Worm (Caenorhabditis elegans) whole organism, L4 larva: Measurements from ENCODE around the gene K11E4.1.

Source experiments
- T26A8.4 ChIP-seq: fragments of 200-800 bp; sonication (Bioruptor generic); IDR thresholded peaks from 2 replicates; pipeline ENCODE4 v1.3.6; 2022; ENCODE audit warnings: missing genetic modification characterization, missing compliant biosample characterization
- Y48G9A.11 ChIP-seq: fragments of 200-800 bp; sonication (Bioruptor generic); IDR thresholded peaks from 2 replicates; pipeline ENCODE4 v1.3.6; 2022; ENCODE audit warnings: missing genetic modification reagents, missing genetic modification characterization, missing compliant biosample characterization
- Y5F2A.4 ChIP-seq: fragments of 200-800 bp; sonication (Bioruptor generic); optimal IDR thresholded peaks from 2 replicates; lab custom pipeline; 2018; ENCODE audit warnings: mild to moderate bottlenecking, missing genetic modification characterization, missing compliant biosample characterization
- Y75B8A.6 ChIP-seq: fragments of 200-800 bp; sonication (Bioruptor generic); IDR thresholded peaks from 2 replicates; pipeline ENCODE4 v1.3.6; 2022; ENCODE audit warnings: missing genetic modification reagents, missing genetic modification characterization, missing compliant biosample characterization
- ceh-62 ChIP-seq: sonication (generic microtip); optimal IDR thresholded peaks from 2 replicates; lab custom pipeline; 2017; ENCODE audit warnings: missing biosample characterization, missing genetic modification characterization
- ces-1 ChIP-seq: fragments of 150-350 bp; sonication (generic microtip); optimal IDR thresholded peaks from 4 replicates; lab custom pipeline; 2014; ENCODE audit warnings: missing biosample characterization, missing genetic modification reagents, missing genetic modification characterization
- ctbp-1 ChIP-seq: fragments of 200-800 bp; sonication (Bioruptor generic); IDR thresholded peaks from 2 replicates; pipeline ENCODE4 v1.3.6; 2022; ENCODE audit warnings: missing genetic modification reagents, missing genetic modification characterization, missing compliant biosample characterization
- daf-12 ChIP-seq: fragments of 150-350 bp; optimal IDR thresholded peaks from 2 replicates; lab custom pipeline; 2014; ENCODE audit warnings: missing biosample characterization, missing genetic modification reagents, missing genetic modification characterization
- dmd-6 ChIP-seq: fragments of 200-800 bp; sonication (Bioruptor generic); IDR thresholded peaks from 2 replicates; pipeline ENCODE4 v1.3.6; 2022; ENCODE audit warnings: missing genetic modification reagents, missing genetic modification characterization, missing compliant biosample characterization
- dmd-8 ChIP-seq: fragments of 200-800 bp; sonication (Bioruptor generic); IDR thresholded peaks from 2 replicates; pipeline ENCODE4 v1.3.6; 2022; ENCODE audit warnings: missing genetic modification characterization, missing compliant biosample characterization
- fkh-10 ChIP-seq: fragments of 150-350 bp; optimal IDR thresholded peaks from 2 replicates; lab custom pipeline; 2014; ENCODE audit warnings: missing biosample characterization, missing genetic modification reagents, missing genetic modification characterization
- fos-1 ChIP-seq: fragments of 150-350 bp; optimal IDR thresholded peaks from 2 replicates; lab custom pipeline; 2014; ENCODE audit warnings: missing biosample characterization, missing genetic modification characterization
- hif-1 ChIP-seq, 2 experiments: sonication (generic microtip); optimal IDR thresholded peaks; 2 replicates each; lab custom pipeline; 2016 to 2017; ENCODE audit warnings: missing compliant biosample characterization in 2 of 2, missing genetic modification characterization in 2 of 2, missing genetic modification reagents in 2 of 2, missing genotype in 2 of 2, mild to moderate bottlenecking in 1 of 2
- hlh-11 ChIP-seq: fragments of 200-800 bp; sonication (Bioruptor generic); optimal IDR thresholded peaks from 2 replicates; lab custom pipeline; 2018; ENCODE audit warnings: mild to moderate bottlenecking, missing genetic modification characterization, missing compliant biosample characterization
- hlh-30 ChIP-seq: sonication (generic microtip); optimal IDR thresholded peaks from 2 replicates; lab custom pipeline; 2017; ENCODE audit warnings: antibody characterized with exemption, mild to moderate bottlenecking, missing genetic modification characterization, missing compliant biosample characterization; ENCODE audit not compliant: insufficient read depth
- hmg-1.1 ChIP-seq: fragments of 200-800 bp; sonication (Bioruptor generic); IDR thresholded peaks from 2 replicates; pipeline ENCODE4 v1.3.6; 2022; ENCODE audit warnings: missing genetic modification reagents, missing genetic modification characterization, missing compliant biosample characterization
- jun-1 ChIP-seq: fragments of 150-350 bp; optimal IDR thresholded peaks from 2 replicates; lab custom pipeline; 2014; ENCODE audit warnings: missing biosample characterization, missing genetic modification reagents, missing genetic modification characterization
- lin-1 ChIP-seq: fragments of 200-800 bp; sonication (Bioruptor generic); IDR thresholded peaks from 2 replicates; pipeline ENCODE4 v1.3.6; 2022; ENCODE audit warnings: missing genetic modification reagents, missing genetic modification characterization, missing compliant biosample characterization
- lin-13 ChIP-seq: fragments of 150-350 bp; optimal IDR thresholded peaks from 2 replicates; lab custom pipeline; 2014; ENCODE audit warnings: missing biosample characterization, missing genetic modification reagents, missing genetic modification characterization
- lin-15B ChIP-seq: fragments of 150-350 bp; sonication (generic microtip); optimal IDR thresholded peaks from 3 replicates; lab custom pipeline; 2014; ENCODE audit warnings: missing biosample characterization, missing genetic modification characterization
- lin-38 ChIP-seq: fragments of 200-800 bp; sonication (Bioruptor generic); IDR thresholded peaks from 2 replicates; pipeline ENCODE4 v1.3.6; 2022; ENCODE audit warnings: missing genetic modification reagents, missing genetic modification characterization, missing compliant biosample characterization
- lsy-2 ChIP-seq, 2 experiments: fragments of 150-350 bp in 1 of 2; sonication (generic microtip) in 1 of 2; optimal IDR thresholded peaks; 2 replicates each; lab custom pipeline; 2014 to 2017; ENCODE audit warnings: missing biosample characterization in 2 of 2, missing genetic modification characterization in 2 of 2
- madf-5 ChIP-seq, 2 experiments: fragments of 200-800 bp; sonication (Bioruptor generic); IDR thresholded peaks; 2 replicates each; pipeline ENCODE4 v1.3.6; 2022; ENCODE audit warnings: missing compliant biosample characterization in 2 of 2, missing genetic modification characterization in 2 of 2
- mdl-1 ChIP-seq, 2 experiments: fragments of 150-350 bp in 1 of 2; sonication (generic microtip) in 1 of 2; optimal IDR thresholded peaks; 2 replicates each; lab custom pipeline; 2014 to 2017; ENCODE audit warnings: missing biosample characterization in 2 of 2, missing genetic modification characterization in 2 of 2
- mep-1 ChIP-seq: fragments of 150-350 bp; sonication (generic microtip); optimal IDR thresholded peaks from 3 replicates; lab custom pipeline; 2014; ENCODE audit warnings: missing biosample characterization, missing genetic modification characterization
- mxl-2 ChIP-seq: fragments of 200-800 bp; sonication (Bioruptor generic); conservative IDR thresholded peaks from 2 replicates; pipeline ENCODE4 v1.3.6; 2022; ENCODE audit warnings: missing genetic modification reagents, missing genetic modification characterization, missing compliant biosample characterization
- mxl-3 ChIP-seq: fragments of 200-800 bp; sonication (Bioruptor generic); optimal IDR thresholded peaks from 2 replicates; lab custom pipeline; 2018; ENCODE audit warnings: mild to moderate bottlenecking, missing genetic modification characterization, missing compliant biosample characterization
- nhr-102 ChIP-seq: sonication (generic microtip); optimal IDR thresholded peaks from 2 replicates; lab custom pipeline; 2016; ENCODE audit warnings: mild to moderate bottlenecking, missing genetic modification characterization, moderate library complexity, missing compliant biosample characterization
- nhr-25 ChIP-seq: sonication (generic microtip); optimal IDR thresholded peaks from 2 replicates; lab custom pipeline; 2017; ENCODE audit warnings: missing genetic modification characterization, mild to moderate bottlenecking, missing compliant biosample characterization, antibody characterized with exemption, moderate library complexity, borderline replicate concordance; ENCODE audit not compliant: insufficient read depth
- nhr-76 ChIP-seq: fragments of 150-350 bp; optimal IDR thresholded peaks from 2 replicates; lab custom pipeline; 2014; ENCODE audit warnings: missing biosample characterization, missing genetic modification characterization
- nhr-77 ChIP-seq: fragments of 150-350 bp; optimal IDR thresholded peaks from 2 replicates; lab custom pipeline; 2014; ENCODE audit warnings: missing biosample characterization, missing genetic modification characterization
- rbr-2 ChIP-seq: sonication (generic microtip); optimal IDR thresholded peaks from 2 replicates; lab custom pipeline; 2016; ENCODE audit warnings: missing genotype, missing genetic modification characterization, missing compliant biosample characterization
- set-16 ChIP-seq: fragments of 200-800 bp; sonication (Bioruptor generic); IDR thresholded peaks from 2 replicates; pipeline ENCODE4 v1.3.6; 2022; ENCODE audit warnings: missing genetic modification reagents, missing genetic modification characterization, missing compliant biosample characterization
- skn-1 ChIP-seq: fragments of 150-350 bp; optimal IDR thresholded peaks from 2 replicates; lab custom pipeline; 2014; ENCODE audit warnings: missing biosample characterization, missing genetic modification characterization
- tra-1 ChIP-seq: fragments of 200-800 bp; sonication (Bioruptor generic); IDR thresholded peaks from 2 replicates; pipeline ENCODE4 v1.3.6; 2022; ENCODE audit warnings: missing genetic modification reagents, missing genetic modification characterization, missing compliant biosample characterization
- unc-62 ChIP-seq, 3 experiments: fragments of 150-350 bp in 1 of 3; sonication (generic microtip); optimal IDR thresholded peaks in 2 of 3; peaks in 1 of 3; 1 replicate in 1 of 3; 2 replicates in 2 of 3; lab custom pipeline; 2014 to 2017; ENCODE audit warnings: missing biosample characterization in 3 of 3, missing genetic modification characterization in 3 of 3, missing genetic modification reagents in 3 of 3, missing genotype in 1 of 3
- zip-11 ChIP-seq: fragments of 200-800 bp; sonication (Bioruptor generic); IDR thresholded peaks from 2 replicates; pipeline ENCODE4 v1.3.6; 2022; ENCODE audit warnings: missing genetic modification characterization, missing compliant biosample characterization
- zip-2 ChIP-seq: fragments of 150-350 bp; optimal IDR thresholded peaks from 2 replicates; lab custom pipeline; 2014; ENCODE audit warnings: missing biosample characterization, missing genetic modification characterization

K11E4.1 gene

DNA sequence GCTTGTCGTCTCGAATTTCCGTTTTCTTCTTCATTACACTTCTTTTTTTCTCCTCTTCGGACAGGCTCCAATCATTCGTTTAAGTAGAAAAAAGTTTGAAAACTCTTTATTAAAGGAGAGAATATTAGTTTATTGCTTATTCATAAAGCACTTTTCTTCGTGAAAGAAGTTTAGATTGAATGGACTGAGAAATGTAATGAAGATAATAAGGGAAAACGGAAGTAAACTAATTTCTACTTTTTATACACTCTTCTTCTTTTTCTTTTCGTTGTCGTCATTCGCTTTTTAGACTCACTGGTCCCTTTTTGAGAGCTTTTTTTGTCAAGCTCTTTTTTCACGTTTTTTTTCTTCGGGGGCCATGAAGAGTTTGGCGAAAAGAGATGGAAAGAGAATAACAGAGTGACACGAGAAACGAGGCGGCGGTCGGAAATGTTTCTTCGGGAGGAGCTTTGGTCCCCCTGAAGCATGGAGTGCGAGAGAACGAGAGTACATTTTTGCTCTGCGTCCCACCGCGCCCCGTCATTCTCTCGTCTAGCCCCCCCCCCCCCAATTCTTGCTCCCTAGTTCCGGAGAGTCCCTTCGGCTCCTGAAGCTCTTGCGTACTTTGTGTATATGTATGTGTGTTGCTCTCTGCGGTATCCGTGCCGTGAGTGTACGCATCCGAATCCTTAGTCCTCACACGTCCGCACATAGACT lies 25.3 kb downstream of the K11E4.1 start:
- TF ChIP-seq Y5F2A.4 (GFP tag; lab: Kevin White, UChicago) (no peak), hlh-11 (tag; lab: Kevin White, UChicago) (peak; percentile 66), tra-1 (GFP tag; lab: Robert Waterston, UW) (peak; percentile 43; the same call in 1 of the 2 replicates), Y75B8A.6 (GFP tag; lab: Robert Waterston, UW) (no peak), hif-1 (tag; optimal IDR thresholded peaks at IDR 0.05; lab: Kevin White, UChicago) (peak in 1 of 2 experiments; percentile 25), jun-1 (tag; lab: Kevin White, UChicago) (no peak), lsy-2 (tag; optimal IDR thresholded peaks at IDR 0.05; lab: Kevin White, UChicago) (peak in 1 of 2 experiments; percentile 13), lin-1 (GFP tag; lab: Robert Waterston, UW) (0 out of 2 replicates have a peak, but pooled peaks have one; percentile 13), skn-1 (no peak), zip-2 (tag; lab: Kevin White, UChicago) (no peak), rbr-2 (peak; percentile 43), mxl-3 (GFP tag; lab: Kevin White, UChicago) (peak; percentile 23), nhr-102 (no peak), fkh-10 (GFP tag; lab: Kevin White, UChicago) (peak; percentile 61), ces-1 (peak; percentile 89), T26A8.4 (0 out of 2 replicates have a peak, but pooled peaks have one; percentile 22), lin-13 (GFP tag; lab: Kevin White, UChicago) (no peak), madf-5 (GFP tag; IDR thresholded peaks at IDR 0.05; lab: Robert Waterston, UW) (no peak), dmd-6 (GFP tag; lab: Robert Waterston, UW) (peak; percentile 41), hmg-1.1 (GFP tag; lab: Robert Waterston, UW) (peak; percentile 73), mxl-2 (GFP tag; lab: Robert Waterston, UW) (no peak), set-16 (GFP tag; lab: Robert Waterston, UW) (peak; percentile 94), mdl-1 (tag; optimal IDR thresholded peaks at IDR 0.05; lab: Kevin White, UChicago) (peak; percentile 42 to 69), mep-1 (peak; percentile 59), ctbp-1 (GFP tag; lab: Robert Waterston, UW) (peak; percentile 90), zip-11 (GFP tag; lab: Robert Waterston, UW) (no peak), Y48G9A.11 (GFP tag; lab: Robert Waterston, UW) (no peak), unc-62 (GFP tag; optimal IDR thresholded peaks at IDR 0.05 in 1 of 2; lab: Kevin White, UChicago) (peak in 1 of 2 experiments; percentile 98), unc-62 (tag; optimal IDR thresholded peaks at IDR 0.05; lab: Kevin White, UChicago) (no peak), hlh-30 (tag; lab: Kevin White, UChicago) (peak; percentile 20)

DNA sequence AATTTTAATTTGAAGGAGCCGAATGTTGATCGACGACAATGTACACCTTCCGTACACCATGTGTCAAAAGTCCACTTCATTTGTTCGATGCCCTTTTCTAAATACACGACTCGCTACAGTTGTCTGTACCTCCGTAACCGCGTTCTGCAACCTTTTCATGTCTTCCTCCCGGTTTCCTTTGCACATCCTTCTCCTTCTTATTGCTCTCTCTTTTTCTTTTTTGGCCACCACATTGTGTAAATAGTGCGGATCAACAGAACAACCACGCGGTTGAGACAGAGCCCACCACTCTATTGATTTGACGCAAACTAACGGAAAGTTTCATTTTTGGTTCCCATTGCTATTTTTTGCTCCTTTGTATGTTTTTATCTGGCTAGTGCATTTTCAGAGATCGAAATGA lies 29.4 kb downstream of the K11E4.1 start:
- TF ChIP-seq lin-38 (GFP tag; lab: Robert Waterston, UW) (no peak), fos-1 (tag; lab: Kevin White, UChicago) (no peak), dmd-8 (GFP tag; lab: Robert Waterston, UW) (no peak), nhr-77 (tag; lab: Kevin White, UChicago) (no peak), lin-15B (tag; lab: Kevin White, UChicago) (no peak), nhr-76 (tag; lab: Kevin White, UChicago) (no peak), daf-12 (tag; lab: Kevin White, UChicago) (no peak), ceh-62 (tag; lab: Kevin White, UChicago) (no peak), nhr-25 (tag; lab: Kevin White, UChicago) (no peak), set-16 (GFP tag; lab: Robert Waterston, UW) (no peak)
